Worm (Caenorhabditis elegans): ENCODE results near the gene K03H1.13.

The K03H1.13 gene

ce11 chrIII:9950244-9950643 is at the start of gene K03H1.13:
K03H1.13 (minus strand) TSS chrIII:9950344.
- TF ChIP-seq nhr-67 (tag; optimal IDR thresholded peaks at IDR 0.05) (no peak), ceh-28 (tag; optimal IDR thresholded peaks at IDR 0.05) (peak; percentile 42), nhr-237 (tag; optimal IDR thresholded peaks at IDR 0.05) (no peak), pha-4 (tag; optimal IDR thresholded peaks at IDR 0.05) (peak; percentile 6), nfya-1 (tag; optimal IDR thresholded peaks at IDR 0.05; ENCODE audit: insufficient read depth) (peak; percentile 4)

DNA sequence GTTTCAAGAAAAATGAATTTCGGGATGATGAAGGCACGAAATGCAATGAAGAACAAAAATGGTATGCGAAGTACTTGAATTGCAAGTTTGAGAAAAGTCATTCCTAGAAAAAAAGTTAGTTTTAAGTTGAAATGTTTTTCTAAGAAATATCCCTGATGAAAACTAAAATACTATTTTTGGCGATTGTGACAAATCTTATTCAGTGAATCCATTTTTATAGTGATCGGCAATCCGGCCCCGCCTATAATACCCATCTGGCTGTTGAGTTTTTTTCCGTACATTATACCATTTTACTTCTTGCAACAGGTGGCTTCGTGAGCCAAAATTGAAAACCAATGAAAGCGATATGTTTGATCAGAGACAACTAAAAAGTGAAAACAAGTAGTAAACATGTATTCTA is 49.1 kb upstream of the K03H1.13 start, which contains the start of gene C05B5.17:
C05B5.17 (minus strand) TSS at position 101 of the 400 bp plus-strand sequence.
- TF ChIP-seq ztf-4 (tag; optimal IDR thresholded peaks at IDR 0.05), result no peak
- TF ChIP-seq nhr-25 (tag; optimal IDR thresholded peaks at IDR 0.05), result no peak

- TF ChIP-seq ZK546.5 (tag; optimal IDR thresholded peaks at IDR 0.05) (no peak), ztf-4 (tag; optimal IDR thresholded peaks at IDR 0.05) (no peak), R02D3.7 (tag; optimal IDR thresholded peaks at IDR 0.05) (no peak), pqm-1 (tag; optimal IDR thresholded peaks at IDR 0.05) (no peak), ztf-11 (tag; optimal IDR thresholded peaks at IDR 0.05) (no peak)
Measured at ce11 chrIII:9997890-9998289, 47.7 kb upstream of the K03H1.13 start, which contains the start of gene pqn-8. pqn-8 (minus strand) TSS chrIII:9997990.

ce11 chrIII:9993535-9993934 is 43.4 kb upstream of the K03H1.13 start, which contains the start of gene C05B5.4:
C05B5.4 (plus strand) TSS chrIII:9993885.
- TF ChIP-seq ztf-4 (tag; optimal IDR thresholded peaks at IDR 0.05) (no peak), egl-5 (tag; optimal IDR thresholded peaks at IDR 0.05) (no peak), unc-39 (tag; optimal IDR thresholded peaks at IDR 0.05) (no peak), pha-4 (tag; optimal IDR thresholded peaks at IDR 0.05) (no peak), unc-62 (GFP tag; optimal IDR thresholded peaks at IDR 0.05) (no peak), nhr-12 (tag; optimal IDR thresholded peaks at IDR 0.05) (no peak), lsy-12 (tag; optimal IDR thresholded peaks at IDR 0.05) (no peak), nhr-76 (tag; optimal IDR thresholded peaks at IDR 0.05) (no peak), elt-2 (tag; optimal IDR thresholded peaks at IDR 0.05) (no peak), aly-2 (tag; optimal IDR thresholded peaks at IDR 0.05) (no peak), fos-1 (tag; optimal IDR thresholded peaks at IDR 0.05) (no peak), ceh-82 (tag; optimal IDR thresholded peaks at IDR 0.05) (no peak), lin-15B (tag; optimal IDR thresholded peaks at IDR 0.05) (no peak), nhr-43 (tag; optimal IDR thresholded peaks at IDR 0.05; ENCODE audit: poor library complexity, severe bottlenecking) (no peak), tbx-2 (tag; optimal IDR thresholded peaks at IDR 0.05) (no peak), ceh-16 (tag; optimal IDR thresholded peaks at IDR 0.05) (no peak), nhr-67 (tag; optimal IDR thresholded peaks at IDR 0.05) (no peak), nhr-28 (tag; optimal IDR thresholded peaks at IDR 0.05) (no peak), fkh-10 (GFP tag; optimal IDR thresholded peaks at IDR 0.05) (no peak)

DNA sequence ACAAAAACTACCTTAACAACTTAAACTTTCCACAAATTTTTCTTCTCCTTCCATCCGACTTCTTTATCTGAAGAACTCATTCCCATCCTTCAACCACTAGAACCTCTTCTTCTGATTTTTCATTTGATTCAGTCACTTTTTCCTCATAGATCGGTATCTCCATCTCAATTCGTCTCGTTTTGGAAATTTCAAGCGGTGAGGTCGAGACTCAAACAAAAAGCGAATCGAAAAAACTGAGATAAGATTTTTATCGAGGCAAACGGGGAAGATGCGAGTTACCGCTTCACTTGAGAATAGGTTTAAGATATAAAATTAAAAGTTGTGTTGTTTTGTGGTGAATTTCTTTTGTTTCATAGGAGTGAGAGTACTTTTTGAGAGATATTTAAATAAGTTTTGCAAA is 41.2 kb upstream of the K03H1.13 start:
- TF ChIP-seq elt-1 (tag; optimal IDR thresholded peaks at IDR 0.05) (peak; percentile 98), sea-2 (GFP tag; optimal IDR thresholded peaks at IDR 0.05) (no peak), nhr-28 (tag; optimal IDR thresholded peaks at IDR 0.05) (no peak)

ce11 chrIII:9988352-9988751 is 38.2 kb upstream of the K03H1.13 start, which contains the start of gene C05B5.1:
C05B5.1 (minus strand) TSS chrIII:9988452.
- TF ChIP-seq fkh-2 (tag; optimal IDR thresholded peaks at IDR 0.05) (no peak), ztf-4 (tag; optimal IDR thresholded peaks at IDR 0.05) (no peak), unc-62 (GFP tag; optimal IDR thresholded peaks at IDR 0.05) (no peak), egl-27 (tag; optimal IDR thresholded peaks at IDR 0.05) (no peak), nhr-25 (tag; optimal IDR thresholded peaks at IDR 0.05) (no peak), ztf-11 (tag; optimal IDR thresholded peaks at IDR 0.05) (no peak), nhr-43 (tag; optimal IDR thresholded peaks at IDR 0.05; ENCODE audit: poor library complexity, severe bottlenecking) (no peak), zag-1 (tag; optimal IDR thresholded peaks at IDR 0.05) (no peak), lin-15B (tag; optimal IDR thresholded peaks at IDR 0.05) (no peak), elt-1 (tag; optimal IDR thresholded peaks at IDR 0.05) (no peak), hmg-11 (tag; optimal IDR thresholded peaks at IDR 0.05) (no peak), ceh-9 (tag; optimal IDR thresholded peaks at IDR 0.05) (no peak), ama-1 (optimal IDR thresholded peaks at IDR 0.05) (no peak), sea-2 (GFP tag; optimal IDR thresholded peaks at IDR 0.05) (no peak), nhr-67 (tag; optimal IDR thresholded peaks at IDR 0.05) (no peak), unc-39 (tag; optimal IDR thresholded peaks at IDR 0.05) (no peak), nhr-237 (tag; optimal IDR thresholded peaks at IDR 0.05) (no peak), mml-1 (tag; optimal IDR thresholded peaks at IDR 0.05) (no peak), R02D3.7 (tag; optimal IDR thresholded peaks at IDR 0.05) (no peak), lsy-12 (tag; optimal IDR thresholded peaks at IDR 0.05) (no peak)
